Worm (Caenorhabditis elegans) whole organism, L4 larva: ENCODE data around the gene C25H3.14.

Source experiments
- F26F4.8 ChIP-seq: fragments of 200-800 bp; sonication (Bioruptor generic); conservative IDR thresholded peaks from 2 replicates; pipeline ENCODE4 v1.3.6; 2022; ENCODE audit warnings: missing genetic modification characterization, missing compliant biosample characterization
- lin-1 ChIP-seq: fragments of 200-800 bp; sonication (Bioruptor generic); IDR thresholded peaks from 2 replicates; pipeline ENCODE4 v1.3.6; 2022; ENCODE audit warnings: missing genetic modification reagents, missing genetic modification characterization, missing compliant biosample characterization
- lin-13 ChIP-seq: fragments of 150-350 bp; optimal IDR thresholded peaks from 2 replicates; lab custom pipeline; 2014; ENCODE audit warnings: missing biosample characterization, missing genetic modification reagents, missing genetic modification characterization
- lin-39 ChIP-seq: fragments of 150-350 bp; optimal IDR thresholded peaks from 2 replicates; lab custom pipeline; 2014; ENCODE audit warnings: missing biosample characterization, missing genetic modification reagents, missing genetic modification characterization
- nhr-237 ChIP-seq: sonication (generic microtip); optimal IDR thresholded peaks from 2 replicates; lab custom pipeline; 2017; ENCODE audit warnings: missing biosample characterization, missing genetic modification characterization
- unc-39 ChIP-seq: sonication (generic microtip); optimal IDR thresholded peaks from 2 replicates; lab custom pipeline; 2017; ENCODE audit warnings: missing biosample characterization, missing genetic modification characterization

DNA sequence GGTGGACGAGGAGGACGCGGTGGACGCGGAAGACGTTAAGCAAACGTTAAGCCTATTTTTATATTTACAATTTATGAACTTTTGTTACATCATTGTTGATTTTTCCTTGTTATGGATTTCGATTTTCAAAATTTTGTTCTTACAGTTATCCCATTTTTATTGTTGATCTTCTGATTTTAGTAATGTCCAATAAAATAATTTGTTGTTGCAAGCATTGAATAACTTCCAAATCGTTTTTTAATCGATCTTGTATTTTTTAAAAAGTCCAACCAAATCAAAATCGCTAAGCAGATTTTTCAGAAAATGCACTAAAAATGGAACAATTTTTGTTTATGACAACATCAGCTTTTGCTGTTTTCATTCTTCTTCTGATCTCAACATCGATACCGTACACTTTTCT is 22.9 kb downstream of the C25H3.14 start, which contains the start of gene zipt-3:
- no peak for TF ChIP-seq lin-1
- no peak for TF ChIP-seq unc-39 (tag; lab: Kevin White, UChicago)
- no peak for TF ChIP-seq F26F4.8 (GFP tag; lab: Robert Waterston, UW)
- no peak for TF ChIP-seq lin-13 (GFP tag; lab: Kevin White, UChicago)
- no peak for TF ChIP-seq nhr-237
- TF ChIP-seq lin-39: no peak
